Fruit fly (Drosophila melanogaster) whole organism, embryonic: ENCODE results near the gene sky.

Experiments used
- Atf6 ChIP-seq: fragments of 200-800 bp; sonication (Bioruptor generic); IDR thresholded peaks from 2 replicates; pipeline ENCODE4 v1.3.6; 2022; ENCODE audit warnings: missing biosample characterization, missing genetic modification characterization
- BEAF-32 ChIP-seq: fragments of 200-800 bp; sonication (Bioruptor generic); optimal IDR thresholded peaks from 3 replicates; lab custom pipeline; 2017; ENCODE audit warnings: missing biosample characterization, missing genetic modification characterization, mild to moderate bottlenecking, moderate library complexity, missing genetic modification reagents
- Bdp1 ChIP-seq: fragments of 200-800 bp; sonication (Bioruptor generic); optimal IDR thresholded peaks from 3 replicates; lab custom pipeline; 2016; ENCODE audit warnings: missing biosample characterization, missing genetic modification characterization
- Blimp-1 ChIP-seq: fragments of 200-800 bp; sonication (Bioruptor generic); optimal IDR thresholded peaks from 3 replicates; lab custom pipeline; 2018; ENCODE audit warnings: missing biosample characterization, missing genetic modification characterization, mild to moderate bottlenecking, moderate library complexity, missing genetic modification reagents
- CG11085 ChIP-seq: fragments of 200-800 bp; sonication (Bioruptor generic); IDR thresholded peaks from 2 replicates; pipeline ENCODE4 v1.3.6; 2022; ENCODE audit warnings: missing biosample characterization, missing genetic modification characterization
- CG11696 ChIP-seq: fragments of 200-800 bp; sonication (Bioruptor generic); IDR thresholded peaks from 2 replicates; pipeline ENCODE4 v1.3.6; 2022; ENCODE audit warnings: missing biosample characterization, missing genetic modification characterization
- CG11723 ChIP-seq: fragments of 200-800 bp; sonication (Bioruptor generic); optimal IDR thresholded peaks from 2 replicates; lab custom pipeline; 2017; ENCODE audit warnings: missing biosample characterization, mild to moderate bottlenecking, missing genetic modification characterization
- CG12236 ChIP-seq: fragments of 200-800 bp; sonication (Bioruptor generic); optimal IDR thresholded peaks from 2 replicates; lab custom pipeline; 2016; ENCODE audit warnings: missing biosample characterization, missing genetic modification characterization
- CG13296 ChIP-seq: fragments of 200-800 bp; sonication (Bioruptor generic); optimal IDR thresholded peaks from 3 replicates; lab custom pipeline; 2018; ENCODE audit warnings: missing biosample characterization, mild to moderate bottlenecking, missing genetic modification characterization
- CG13894 ChIP-seq: fragments of 200-800 bp; sonication (Bioruptor generic); optimal IDR thresholded peaks from 3 replicates; lab custom pipeline; 2018; ENCODE audit warnings: missing biosample characterization, mild to moderate bottlenecking, missing genetic modification characterization, moderate library complexity
- CG15011 ChIP-seq: fragments of 200-800 bp; sonication (Bioruptor generic); optimal IDR thresholded peaks from 3 replicates; lab custom pipeline; 2018; ENCODE audit warnings: missing biosample characterization, mild to moderate bottlenecking, missing genetic modification characterization
- CG15696 ChIP-seq: fragments of 200-800 bp; sonication (Bioruptor generic); optimal IDR thresholded peaks from 2 replicates; lab custom pipeline; 2019; ENCODE audit warnings: missing biosample characterization, mild to moderate bottlenecking, missing genetic modification characterization, moderate library complexity
- CG16779 ChIP-seq: fragments of 200-800 bp; sonication (Bioruptor generic); IDR thresholded peaks from 2 replicates; pipeline ENCODE4 v1.3.6; 2022; ENCODE audit warnings: missing biosample characterization, missing genetic modification characterization
- CG1792 ChIP-seq: fragments of 200-800 bp; sonication (Bioruptor generic); optimal IDR thresholded peaks from 2 replicates; lab custom pipeline; 2016; ENCODE audit warnings: missing biosample characterization, missing genetic modification characterization
- CG2129 ChIP-seq: fragments of 200-800 bp; sonication (Bioruptor generic); IDR thresholded peaks from 2 replicates; pipeline ENCODE4 v1.3.6; 2022; ENCODE audit warnings: missing biosample characterization, missing genetic modification characterization; ENCODE audit not compliant: partially characterized antibody
- CG2889 ChIP-seq: fragments of 200-800 bp; sonication (Bioruptor generic); IDR thresholded peaks from 3 replicates; pipeline ENCODE4 v1.3.6; 2022; ENCODE audit warnings: missing biosample characterization, missing genetic modification characterization
- CG30403 ChIP-seq: fragments of 200-800 bp; sonication (Bioruptor generic); optimal IDR thresholded peaks from 3 replicates; lab custom pipeline; 2016; ENCODE audit warnings: missing biosample characterization, missing genetic modification characterization
- CG3407 ChIP-seq: fragments of 200-800 bp; sonication (Bioruptor generic); optimal IDR thresholded peaks from 2 replicates; lab custom pipeline; 2018; ENCODE audit warnings: missing biosample characterization, mild to moderate bottlenecking, missing genetic modification characterization
- CG4282 ChIP-seq: fragments of 200-800 bp; sonication (Bioruptor generic); optimal IDR thresholded peaks from 2 replicates; lab custom pipeline; 2016; ENCODE audit warnings: missing biosample characterization, missing genetic modification characterization
- CG5245 ChIP-seq: fragments of 200-800 bp; sonication (Bioruptor generic); optimal IDR thresholded peaks from 3 replicates; lab custom pipeline; 2016; ENCODE audit warnings: missing biosample characterization, missing genetic modification characterization
- CG6791 ChIP-seq: fragments of 200-800 bp; sonication (Bioruptor generic); IDR thresholded peaks from 3 replicates; pipeline ENCODE4 v1.3.6; 2022; ENCODE audit warnings: missing biosample characterization, missing genetic modification characterization; ENCODE audit not compliant: partially characterized antibody
- CG6854 ChIP-seq: fragments of 200-800 bp; sonication (Bioruptor generic); optimal IDR thresholded peaks from 3 replicates; lab custom pipeline; 2017; ENCODE audit warnings: missing biosample characterization, mild to moderate bottlenecking, missing genetic modification characterization
- CG7372 ChIP-seq: fragments of 200-800 bp; sonication (Bioruptor generic); IDR thresholded peaks from 2 replicates; pipeline ENCODE4 v1.3.6; 2022; ENCODE audit warnings: missing biosample characterization, missing genetic modification characterization
- CG7745 ChIP-seq: fragments of 200-800 bp; sonication (Bioruptor generic); optimal IDR thresholded peaks from 2 replicates; lab custom pipeline; 2018; ENCODE audit warnings: missing biosample characterization, mild to moderate bottlenecking, missing genetic modification characterization, moderate library complexity
- CTCF ChIP-seq: fragments of 200-800 bp; sonication (Bioruptor generic); optimal IDR thresholded peaks from 2 replicates; lab custom pipeline; 2017; ENCODE audit warnings: missing biosample characterization, mild to moderate bottlenecking, missing genetic modification characterization, moderate library complexity
- Ets97D ChIP-seq: fragments of 200-800 bp; sonication (Bioruptor generic); optimal IDR thresholded peaks from 3 replicates; lab custom pipeline; 2016; ENCODE audit warnings: missing biosample characterization, missing genetic modification characterization
- Hmr ChIP-seq: fragments of 200-800 bp; sonication (Bioruptor generic); optimal IDR thresholded peaks from 3 replicates; lab custom pipeline; 2017; ENCODE audit warnings: mild to moderate bottlenecking, missing biosample characterization, missing genetic modification reagents, missing genetic modification characterization
- Hr3 ChIP-seq: fragments of 200-800 bp; sonication (Bioruptor generic); optimal IDR thresholded peaks from 3 replicates; lab custom pipeline; 2016; ENCODE audit warnings: missing biosample characterization, missing genetic modification characterization
- Mes4 ChIP-seq: fragments of 200-800 bp; sonication (Bioruptor generic); optimal IDR thresholded peaks from 2 replicates; lab custom pipeline; 2016; ENCODE audit warnings: missing biosample characterization, missing genetic modification characterization
- Ssrp ChIP-seq: fragments of 200-800 bp; sonication (Bioruptor generic); optimal IDR thresholded peaks from 2 replicates; lab custom pipeline; 2018; ENCODE audit warnings: missing biosample characterization, mild to moderate bottlenecking, missing genetic modification characterization, moderate library complexity
- crp ChIP-seq, 2 experiments: fragments of 200-800 bp; sonication (Bioruptor generic); optimal IDR thresholded peaks; 2 replicates in 1 of 2; 3 replicates in 1 of 2; lab custom pipeline; 2017; ENCODE audit warnings: missing biosample characterization in 2 of 2, missing genetic modification characterization in 2 of 2, mild to moderate bottlenecking in 1 of 2, moderate library complexity in 1 of 2
- dmrt99B ChIP-seq: fragments of 200-800 bp; sonication (Bioruptor generic); optimal IDR thresholded peaks from 2 replicates; lab custom pipeline; 2018; ENCODE audit warnings: missing biosample characterization, mild to moderate bottlenecking, missing genetic modification characterization, moderate library complexity
- dpn ChIP-seq, 2 experiments: fragments of 200-800 bp; sonication (Bioruptor generic); optimal IDR thresholded peaks; 3 replicates each; lab custom pipeline; 2016; ENCODE audit warnings: missing biosample characterization in 2 of 2, missing genetic modification characterization in 2 of 2
- ems ChIP-seq: fragments of 200-800 bp; sonication (Bioruptor generic); optimal IDR thresholded peaks from 3 replicates; lab custom pipeline; 2016; ENCODE audit warnings: missing biosample characterization, missing genetic modification characterization
- fu2 ChIP-seq: fragments of 200-800 bp; sonication (Bioruptor generic); optimal IDR thresholded peaks from 2 replicates; lab custom pipeline; 2016; ENCODE audit warnings: missing biosample characterization, missing genetic modification characterization
- grau ChIP-seq: fragments of 200-800 bp; optimal IDR thresholded peaks from 3 replicates; lab custom pipeline; 2019; ENCODE audit warnings: missing biosample characterization, mild to moderate bottlenecking, missing genetic modification characterization, moderate library complexity
- ind ChIP-seq: fragments of 200-800 bp; sonication (Bioruptor generic); optimal IDR thresholded peaks from 3 replicates; lab custom pipeline; 2016; ENCODE audit warnings: missing biosample characterization, missing genetic modification characterization
- lbe ChIP-seq: fragments of 200-800 bp; sonication (Bioruptor generic); optimal IDR thresholded peaks from 2 replicates; lab custom pipeline; 2016; ENCODE audit warnings: missing biosample characterization, mild to moderate bottlenecking, missing genetic modification characterization
- mam ChIP-seq: fragments of 200-800 bp; sonication (Bioruptor generic); optimal IDR thresholded peaks from 3 replicates; lab custom pipeline; 2016; ENCODE audit warnings: missing biosample characterization, missing genetic modification characterization
- mirr ChIP-seq: fragments of 200-800 bp; sonication (Bioruptor generic); optimal IDR thresholded peaks from 3 replicates; lab custom pipeline; 2018; ENCODE audit warnings: missing biosample characterization, mild to moderate bottlenecking, missing genetic modification characterization
- nerfin-2 ChIP-seq: fragments of 200-800 bp; sonication (Bioruptor generic); IDR thresholded peaks from 2 replicates; pipeline ENCODE4 v1.3.6; 2022; ENCODE audit warnings: missing biosample characterization, missing genetic modification characterization; ENCODE audit not compliant: partially characterized antibody
- pzg ChIP-seq: fragments of 200-800 bp; sonication (Bioruptor generic); optimal IDR thresholded peaks from 3 replicates; lab custom pipeline; 2018; ENCODE audit warnings: missing biosample characterization, mild to moderate bottlenecking, missing genetic modification characterization, moderate library complexity
- row ChIP-seq: fragments of 200-800 bp; sonication (Bioruptor generic); IDR thresholded peaks from 3 replicates; pipeline ENCODE4 v1.3.6; 2022; ENCODE audit warnings: missing biosample characterization, missing genetic modification characterization
- salm ChIP-seq: fragments of 200-800 bp; sonication (Bioruptor generic); optimal IDR thresholded peaks from 2 replicates; lab custom pipeline; 2018; ENCODE audit warnings: missing biosample characterization, mild to moderate bottlenecking, missing genetic modification characterization
- sqz ChIP-seq: fragments of 200-800 bp; sonication (Bioruptor generic); optimal IDR thresholded peaks from 3 replicates; lab custom pipeline; 2018; ENCODE audit warnings: missing biosample characterization, mild to moderate bottlenecking, missing genetic modification characterization
- ssp ChIP-seq: fragments of 200-800 bp; sonication (Bioruptor generic); IDR thresholded peaks from 2 replicates; pipeline ENCODE4 v1.3.6; 2022; ENCODE audit warnings: missing biosample characterization, missing genetic modification characterization
- tap ChIP-seq: fragments of 200-800 bp; optimal IDR thresholded peaks from 3 replicates; lab custom pipeline; 2019; ENCODE audit warnings: missing biosample characterization, mild to moderate bottlenecking, missing genetic modification characterization, moderate library complexity
- vfl ChIP-seq: fragments of 200-800 bp; sonication (Bioruptor generic); optimal IDR thresholded peaks from 2 replicates; lab custom pipeline; 2016; ENCODE audit warnings: missing biosample characterization, missing genetic modification characterization
- z ChIP-seq: fragments of 200-800 bp; sonication (Bioruptor generic); IDR thresholded peaks from 3 replicates; pipeline ENCODE4 v1.3.6; 2022; ENCODE audit warnings: missing biosample characterization, missing genetic modification characterization
- zen2 ChIP-seq: fragments of 200-800 bp; sonication (Bioruptor generic); IDR thresholded peaks from 3 replicates; pipeline ENCODE4 v1.3.6; 2022; ENCODE audit warnings: missing biosample characterization, missing genetic modification characterization; ENCODE audit not compliant: partially characterized antibody

The sky gene

DNA sequence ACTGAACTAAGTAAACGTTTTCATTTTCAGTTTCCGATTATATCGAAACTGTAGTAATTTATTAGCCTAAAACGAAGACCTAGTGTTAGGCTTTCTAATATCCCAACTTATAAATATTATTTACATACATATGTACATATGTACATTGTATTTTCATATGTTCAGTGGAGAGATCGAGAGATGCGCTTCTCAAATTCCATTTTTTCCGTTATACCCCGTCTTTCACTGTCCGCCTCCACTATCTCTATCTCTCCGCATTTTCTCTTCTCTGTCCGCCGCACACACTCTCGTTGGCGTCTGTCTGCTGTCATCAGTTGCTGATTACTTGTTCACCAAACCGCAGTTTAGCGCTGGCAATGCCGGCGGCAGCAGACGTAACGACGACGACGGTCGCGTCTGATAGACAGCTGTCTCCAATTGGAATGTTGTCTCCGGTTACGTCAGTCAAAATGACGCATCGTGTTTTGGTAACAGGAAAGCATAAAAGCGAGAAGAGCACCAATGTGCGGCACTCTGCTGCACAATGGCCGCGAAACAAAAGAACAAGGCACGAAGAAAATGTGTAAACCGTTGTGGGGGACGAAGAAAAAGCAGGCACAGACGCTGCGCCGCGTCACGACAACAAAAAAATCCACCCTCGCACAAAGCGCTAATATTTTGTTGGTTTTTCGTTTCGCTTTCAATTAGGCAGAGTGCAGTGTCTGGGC lies 96.1 kb downstream of the sky start, which contains the start of gene CG9331 (continued):
- TF ChIP-seq CG7745 (tag; lab: Kevin White, UChicago) (no peak), CG11696 (no peak), z (no peak), fu2 (GFP tag; lab: Kevin White, UChicago) (no peak), CG6791 (GFP tag; lab: Robert Waterston, UW) (peak; percentile 63), Atf6 (GFP tag; lab: Robert Waterston, UW) (no peak), CG11085 (no peak), dpn (GFP tag; optimal IDR thresholded peaks at IDR 0.05; lab: Kevin White, UChicago) (no peak), ssp (no peak), Hmr (GFP tag; lab: Kevin White, UChicago) (peak; percentile 5), CG4282 (GFP tag; lab: Kevin White, UChicago) (no peak), CG2889 (GFP tag; lab: Robert Waterston, UW) (no peak), BEAF-32 (GFP tag; lab: Kevin White, UChicago) (peak; percentile 25), CG1792 (GFP tag; lab: Kevin White, UChicago) (no peak), CG2129 (no peak), zen2 (GFP tag; lab: Robert Waterston, UW) (0 out of 3 replicates have a peak, but pooled peaks have one; percentile 50), CG3407 (GFP tag; lab: Kevin White, UChicago) (no peak), CG15696 (tag; lab: Kevin White, UChicago) (peak; percentile 9), tap (no peak), vfl (GFP tag; lab: Kevin White, UChicago) (no peak), CG30403 (no peak), Bdp1 (GFP tag; lab: Kevin White, UChicago) (no peak), salm (tag; lab: Kevin White, UChicago) (no peak), grau (tag; lab: Kevin White, UChicago) (peak; percentile 54), CG16779 (GFP tag; lab: Robert Waterston, UW) (no peak), sqz (no peak), CG6854 (no peak), ind (GFP tag; lab: Kevin White, UChicago) (no peak), CG15011 (GFP tag; lab: Kevin White, UChicago) (no peak), Ssrp (tag; lab: Kevin White, UChicago) (no peak), row (GFP tag; lab: Robert Waterston, UW) (peak; percentile 5), mirr (GFP tag; lab: Kevin White, UChicago) (peak; percentile 74), CG7372 (GFP tag; lab: Robert Waterston, UW) (no peak), Ets97D (GFP tag; lab: Kevin White, UChicago) (no peak), lbe (GFP tag; lab: Kevin White, UChicago) (no peak), dmrt99B (tag; lab: Kevin White, UChicago) (no peak), CG13296 (GFP tag; lab: Kevin White, UChicago) (no peak), Hr3 (GFP tag; lab: Kevin White, UChicago) (no peak), CG13894 (tag; lab: Kevin White, UChicago) (peak; percentile 15), ems (GFP tag; lab: Kevin White, UChicago) (no peak), Blimp-1 (peak; percentile 76), mam (GFP tag; lab: Kevin White, UChicago) (no peak), CG11723 (GFP tag; lab: Kevin White, UChicago) (no peak), pzg (GFP tag; lab: Kevin White, UChicago) (no peak), CG5245 (GFP tag; lab: Kevin White, UChicago) (no peak), CG12236 (GFP tag; lab: Kevin White, UChicago) (no peak), crp (GFP tag; optimal IDR thresholded peaks at IDR 0.05; lab: Kevin White, UChicago) (no peak), CTCF (GFP tag; lab: Kevin White, UChicago) (no peak), Mes4 (GFP tag; lab: Kevin White, UChicago) (no peak), nerfin-2 (peak; percentile 53; the same call in 1 of the 2 replicates)
